Fruit fly (Drosophila melanogaster): Measurements from ENCODE around the gene CG14312.

CG14312 gene

DNA sequence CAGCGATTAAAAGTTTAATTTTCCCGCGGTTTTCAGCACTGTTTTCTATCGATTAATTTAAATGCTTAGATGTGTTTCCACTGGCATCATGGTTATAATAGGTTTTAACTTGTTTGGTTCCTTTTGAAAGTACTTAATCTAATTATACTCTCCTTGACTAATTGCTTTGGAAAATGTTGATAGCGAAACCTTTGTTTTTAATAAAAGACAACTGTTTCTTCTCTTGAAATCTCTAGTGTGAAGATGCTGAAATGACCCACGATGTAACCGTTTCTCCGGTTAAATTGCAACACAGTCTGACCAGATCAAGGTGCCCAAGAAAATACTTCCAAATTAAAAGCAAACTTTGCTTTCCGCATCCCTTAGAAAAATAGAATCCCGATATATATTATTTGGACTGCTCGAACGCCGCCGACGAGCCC, 15.6 kb upstream of the CG14312 start, which contains the start of gene Dlc90F (continued):
- no peak for TF ChIP-seq CG4730 (GFP tag; IDR thresholded peaks at IDR 0.05)
- peak; percentile 53; the same call in 1 of the 2 replicates for TF ChIP-seq Taf1 (GFP tag; IDR thresholded peaks at IDR 0.05)
- 0 out of 3 replicates have a peak, but pooled peaks have one; percentile 42 for TF ChIP-seq vnd (GFP tag; IDR thresholded peaks at IDR 0.05; ENCODE audit: partially characterized antibody)
- peak; percentile 11 for TF ChIP-seq CG17912 (GFP tag; optimal IDR thresholded peaks at IDR 0.05)
- peak; percentile 69 for TF ChIP-seq Nf-YC (tag; optimal IDR thresholded peaks at IDR 0.05)
- peak; percentile 14; the same call in 1 of the 2 replicates for TF ChIP-seq Adf1 (GFP tag; IDR thresholded peaks at IDR 0.05)
- peak; percentile 77 for TF ChIP-seq CG14667 (GFP tag; IDR thresholded peaks at IDR 0.05)
- peak; percentile 64 for TF ChIP-seq fd3F (GFP tag; optimal IDR thresholded peaks at IDR 0.05)
- peak; percentile 64 for TF ChIP-seq CG12744 (GFP tag; optimal IDR thresholded peaks at IDR 0.05)
- TF ChIP-seq jing (GFP tag; optimal IDR thresholded peaks at IDR 0.05), result peak; percentile 58
- peak; percentile 58 for TF ChIP-seq CG10462 (GFP tag; optimal IDR thresholded peaks at IDR 0.05)
- peak; percentile 46 for TF ChIP-seq Bteb2 (GFP tag; optimal IDR thresholded peaks at IDR 0.05)
- TF ChIP-seq CG7357 (GFP tag; IDR thresholded peaks at IDR 0.05), result peak; percentile 100
- TF ChIP-seq ham (GFP tag; IDR thresholded peaks at IDR 0.05), result no peak
- TF ChIP-seq CG8281 (tag; optimal IDR thresholded peaks at IDR 0.05), result no peak
- no peak for TF ChIP-seq CG6765 (GFP tag; optimal IDR thresholded peaks at IDR 0.05)
- TF ChIP-seq CG1792 (GFP tag; optimal IDR thresholded peaks at IDR 0.05), result peak; percentile 51
- no peak for TF ChIP-seq HLHmδ (GFP tag; optimal IDR thresholded peaks at IDR 0.05)
- TF ChIP-seq Ets97D (GFP tag; optimal IDR thresholded peaks at IDR 0.05), result peak; percentile 94
- peak; percentile 85 for TF ChIP-seq phol (tag; optimal IDR thresholded peaks at IDR 0.05)
- peak; percentile 51; the same call in 1 of the 2 replicates for TF ChIP-seq CG17612 (GFP tag; IDR thresholded peaks at IDR 0.05)
- TF ChIP-seq CG17802 (tag; optimal IDR thresholded peaks at IDR 0.05), result peak; percentile 85
- TF ChIP-seq HmgD (GFP tag; optimal IDR thresholded peaks at IDR 0.05), result peak; percentile 33
- no peak for TF ChIP-seq ac (GFP tag; optimal IDR thresholded peaks at IDR 0.05)
- peak; percentile 46 for TF ChIP-seq zen (tag; optimal IDR thresholded peaks at IDR 0.05)
- peak; percentile 12 for TF ChIP-seq CG12104 (GFP tag; optimal IDR thresholded peaks at IDR 0.05)
- TF ChIP-seq bigmax (GFP tag; optimal IDR thresholded peaks at IDR 0.05), result peak; percentile 27
- TF ChIP-seq caup (GFP tag; optimal IDR thresholded peaks at IDR 0.05; ENCODE audit: severe bottlenecking), result peak; percentile 49
- TF ChIP-seq br (optimal IDR thresholded peaks at IDR 0.05), result no peak
- peak; percentile 46 for TF ChIP-seq sima (GFP tag; optimal IDR thresholded peaks at IDR 0.05)
- TF ChIP-seq CG7372 (GFP tag; IDR thresholded peaks at IDR 0.05), result peak; percentile 75
- TF ChIP-seq tap (tag; optimal IDR thresholded peaks at IDR 0.05), result no peak
- peak; percentile 71 for TF ChIP-seq CG31224 (GFP tag; IDR thresholded peaks at IDR 0.05)
- TF ChIP-seq ATbp (GFP tag; optimal IDR thresholded peaks at IDR 0.05), result peak; percentile 49
- peak; percentile 95 for TF ChIP-seq gfzf (GFP tag; optimal IDR thresholded peaks at IDR 0.05)
- TF ChIP-seq CG3281 (GFP tag; optimal IDR thresholded peaks at IDR 0.05), result peak; percentile 46
- TF ChIP-seq Vsx1 (GFP tag; optimal IDR thresholded peaks at IDR 0.05), result no peak
- peak; percentile 72; the same call in 1 of the 2 replicates for TF ChIP-seq ranshi (GFP tag; IDR thresholded peaks at IDR 0.05)
- peak; percentile 80 for TF ChIP-seq ttk (GFP tag; IDR thresholded peaks at IDR 0.05)
- TF ChIP-seq CG14710 (tag; optimal IDR thresholded peaks at IDR 0.05), result peak; percentile 89
- TF ChIP-seq Doc2 (GFP tag; IDR thresholded peaks at IDR 0.05), result peak; percentile 32; the same call in 1 of the 2 replicates
- TF ChIP-seq Ets65A (GFP tag), result peak; percentile 98
- TF ChIP-seq Dip2 (GFP tag; IDR thresholded peaks at IDR 0.05), result no peak
- TF ChIP-seq CG2712 (tag; optimal IDR thresholded peaks at IDR 0.05), result peak; percentile 83
- TF ChIP-seq prd (optimal IDR thresholded peaks at IDR 0.05), result no peak
- TF ChIP-seq prd (GFP tag; IDR thresholded peaks at IDR 0.05), result peak; percentile 87
- no peak for TF ChIP-seq CG2129 (GFP tag; IDR thresholded peaks at IDR 0.05; ENCODE audit: partially characterized antibody)
- no peak for TF ChIP-seq pfk (GFP tag; optimal IDR thresholded peaks at IDR 0.05)
- TF ChIP-seq CG13296 (GFP tag; optimal IDR thresholded peaks at IDR 0.05), result no peak
- peak; percentile 72 for TF ChIP-seq CG17328 (GFP tag; IDR thresholded peaks at IDR 0.05)
- TF ChIP-seq CG16863 (GFP tag; optimal IDR thresholded peaks at IDR 0.05), result peak; percentile 41
